Worm (Caenorhabditis elegans) whole organism, midembryonic: ENCODE results near the gene M176.4.

ENCODE experiments used
- flt-1 ChIP-seq: fragments of 200-800 bp; sonication (Bioruptor generic); IDR thresholded peaks from 2 replicates; pipeline ENCODE4 v1.3.6; 2022; ENCODE audit warnings: missing genetic modification characterization, missing compliant biosample characterization
- med-1 ChIP-seq: sonication (generic microtip); optimal IDR thresholded peaks from 2 replicates; lab custom pipeline; 2017; ENCODE audit warnings: missing genetic modification characterization, mild to moderate bottlenecking, missing compliant biosample characterization, antibody characterized with exemption, missing genetic modification reagents; ENCODE audit not compliant: insufficient read depth
- ref-1 ChIP-seq: fragments of 200-800 bp; sonication (Bioruptor generic); conservative IDR thresholded peaks from 2 replicates; pipeline ENCODE4 v1.3.6; 2022; ENCODE audit warnings: missing genetic modification reagents, missing genetic modification characterization, missing compliant biosample characterization
- ztf-29 ChIP-seq: fragments of 200-800 bp; sonication (Bioruptor generic); IDR thresholded peaks from 2 replicates; pipeline ENCODE4 v1.3.6; 2022; ENCODE audit warnings: missing genetic modification reagents, missing genetic modification characterization, missing compliant biosample characterization

DNA sequence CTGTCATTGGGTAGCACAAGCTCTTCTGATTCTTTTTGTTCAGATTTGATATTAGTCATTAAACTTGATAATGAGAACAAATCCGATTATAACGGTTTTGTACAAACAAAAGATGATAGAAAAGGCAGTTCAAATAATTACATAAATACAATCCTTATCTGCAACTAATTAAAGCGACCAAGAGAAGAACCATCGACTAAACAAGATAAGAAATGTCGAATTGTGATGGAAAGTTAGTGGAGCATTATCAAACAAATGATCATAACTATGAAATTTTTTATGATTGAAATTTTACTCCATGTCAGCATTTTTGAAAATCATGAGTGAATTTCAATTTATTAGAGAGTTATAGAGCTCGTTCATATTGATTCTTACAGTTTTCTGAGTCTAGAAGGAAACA is 50.2 kb downstream of the M176.4 start, which contains the start of gene chil-23:
- TF ChIP-seq flt-1 (GFP tag; lab: Robert Waterston, UW), result no peak
- no peak for TF ChIP-seq med-1
- no peak for TF ChIP-seq ref-1 (GFP tag; lab: Robert Waterston, UW)
- no peak for TF ChIP-seq ztf-29
